Fruit fly (Drosophila melanogaster): Measurements from ENCODE around the gene CG2129.

dm6 chrX:8196157-8196526 lies 50.5 kb downstream of the CG2129 start:
- TF ChIP-seq CG5204 (GFP tag; optimal IDR thresholded peaks at IDR 0.05), result no peak
- no peak for TF ChIP-seq CG14711 (tag; optimal IDR thresholded peaks at IDR 0.05)
- no peak for TF ChIP-seq CG7101 (tag; optimal IDR thresholded peaks at IDR 0.05)
